Worm (Caenorhabditis elegans) whole organism, L1 larva: Measurements from ENCODE around the gene ogt-1.

Experiments used
- C16A3.4 ChIP-seq: fragments of 150-350 bp; optimal IDR thresholded peaks from 2 replicates; lab custom pipeline; 2014; ENCODE audit warnings: missing biosample characterization, missing genetic modification characterization
- C34B4.2 ChIP-seq: sonication (generic microtip); optimal IDR thresholded peaks from 2 replicates; lab custom pipeline; 2017; ENCODE audit warnings: mild to moderate bottlenecking, missing genetic modification characterization, missing compliant biosample characterization
- F16B12.6 ChIP-seq: fragments of 150-350 bp; optimal IDR thresholded peaks from 2 replicates; lab custom pipeline; 2014; ENCODE audit warnings: missing biosample characterization, missing genetic modification characterization
- Y116A8C.19 ChIP-seq: sonication (generic microtip); optimal IDR thresholded peaks from 2 replicates; lab custom pipeline; 2016; ENCODE audit warnings: missing compliant biosample characterization, missing genetic modification characterization, borderline replicate concordance
- alr-1 ChIP-seq: fragments of 200-800 bp; sonication (Bioruptor generic); optimal IDR thresholded peaks from 2 replicates; lab custom pipeline; 2018; ENCODE audit warnings: borderline replicate concordance, mild to moderate bottlenecking, missing genetic modification characterization, missing compliant biosample characterization
- ama-1 ChIP-seq: fragments of 150-350 bp; optimal IDR thresholded peaks from 2 replicates; lab custom pipeline; 2014
- ceh-82 ChIP-seq, 3 experiments: fragments of 150-350 bp in 1 of 3; sonication (generic microtip) in 2 of 3; optimal IDR thresholded peaks; 2 replicates each; lab custom pipeline; 2014 to 2017; ENCODE audit warnings: missing biosample characterization in 3 of 3, missing genetic modification characterization in 3 of 3
- ceh-88 ChIP-seq: fragments of 200-800 bp; sonication (Bioruptor generic); IDR thresholded peaks from 2 replicates; pipeline ENCODE4 v1.3.6; 2022; ENCODE audit warnings: missing genetic modification characterization, missing compliant biosample characterization
- dpl-1 ChIP-seq, 3 experiments: fragments of 150-350 bp in 2 of 3; sonication (generic microtip) in 1 of 3; optimal IDR thresholded peaks; 2 replicates each; lab custom pipeline; 2014 to 2017; ENCODE audit warnings: missing biosample characterization in 3 of 3, missing genetic modification characterization in 3 of 3, missing genetic modification reagents in 3 of 3
- dsc-1 ChIP-seq: sonication (generic microtip); optimal IDR thresholded peaks from 2 replicates; lab custom pipeline; 2016; ENCODE audit warnings: mild to moderate bottlenecking, missing genetic modification characterization, missing compliant biosample characterization
- efl-1 ChIP-seq, 4 experiments: fragments of 150-350 bp; optimal IDR thresholded peaks in 3 of 4; peaks in 1 of 4; 1 replicate in 1 of 4; 2 replicates in 3 of 4; lab custom pipeline; 2014; ENCODE audit warnings: missing biosample characterization in 2 of 4, missing genetic modification characterization in 2 of 4, missing genetic modification reagents in 2 of 4
- egl-13 ChIP-seq: sonication (generic microtip); optimal IDR thresholded peaks from 2 replicates; lab custom pipeline; 2016; ENCODE audit warnings: missing genotype, missing genetic modification reagents, missing genetic modification characterization, missing compliant biosample characterization
- elt-2 ChIP-seq: sonication (generic microtip); optimal IDR thresholded peaks from 2 replicates; lab custom pipeline; 2016; ENCODE audit warnings: missing genetic modification characterization, mild to moderate bottlenecking, inconsistent platforms, missing compliant biosample characterization, missing genetic modification reagents
- elt-3 ChIP-seq, 6 experiments: fragments of 150-350 bp in 1 of 6; sonication (generic microtip); optimal IDR thresholded peaks; 2 replicates each; lab custom pipeline; 2017 to 2018; ENCODE audit warnings: missing biosample characterization in 6 of 6, missing genetic modification characterization in 6 of 6, inconsistent platforms in 1 of 6
- fkh-8 ChIP-seq: sonication (generic microtip); optimal IDR thresholded peaks from 2 replicates; lab custom pipeline; 2016; ENCODE audit warnings: mild to moderate bottlenecking, missing genetic modification characterization, missing compliant biosample characterization
- hlh-17 ChIP-seq: fragments of 200-800 bp; sonication (Bioruptor generic); optimal IDR thresholded peaks from 2 replicates; lab custom pipeline; 2018; ENCODE audit warnings: missing genetic modification characterization, mild to moderate bottlenecking, missing compliant biosample characterization, moderate library complexity, borderline replicate concordance
- hlh-4 ChIP-seq: sonication (generic microtip); optimal IDR thresholded peaks from 2 replicates; lab custom pipeline; 2016; ENCODE audit warnings: mild to moderate bottlenecking, missing genetic modification characterization, missing compliant biosample characterization
- hpl-2 ChIP-seq: fragments of 150-350 bp; optimal IDR thresholded peaks from 2 replicates; lab custom pipeline; 2014; ENCODE audit warnings: missing biosample characterization, missing genetic modification reagents, missing genetic modification characterization
- irx-1 ChIP-seq: sonication (generic microtip); optimal IDR thresholded peaks from 2 replicates; lab custom pipeline; 2016; ENCODE audit warnings: missing genetic modification characterization, missing compliant biosample characterization
- isw-1 ChIP-seq: fragments of 200-800 bp; sonication (Bioruptor generic); IDR thresholded peaks from 2 replicates; pipeline ENCODE4 v1.3.6; 2022; ENCODE audit warnings: missing genetic modification characterization, missing compliant biosample characterization
- jun-1 ChIP-seq: fragments of 150-350 bp; optimal IDR thresholded peaks from 2 replicates; lab custom pipeline; 2014; ENCODE audit warnings: missing biosample characterization, missing genetic modification reagents, missing genetic modification characterization
- lin-13 ChIP-seq: fragments of 150-350 bp; optimal IDR thresholded peaks from 2 replicates; lab custom pipeline; 2014; ENCODE audit warnings: missing biosample characterization, missing genetic modification reagents, missing genetic modification characterization
- lin-14 ChIP-seq: fragments of 200-800 bp; sonication (Bioruptor generic); optimal IDR thresholded peaks from 2 replicates; lab custom pipeline; 2018; ENCODE audit warnings: mild to moderate bottlenecking, missing genetic modification characterization, moderate library complexity, missing compliant biosample characterization
- lin-15B ChIP-seq: fragments of 150-350 bp; sonication (generic microtip); optimal IDR thresholded peaks from 3 replicates; lab custom pipeline; 2014; ENCODE audit warnings: missing biosample characterization, missing genetic modification characterization
- lin-35 ChIP-seq, 2 experiments: fragments of 150-350 bp; optimal IDR thresholded peaks; 2 replicates each; lab custom pipeline; 2014; ENCODE audit warnings: missing biosample characterization in 2 of 2, missing genetic modification characterization in 2 of 2, missing genetic modification reagents in 2 of 2
- lir-3 ChIP-seq: sonication (generic microtip); optimal IDR thresholded peaks from 2 replicates; lab custom pipeline; 2016; ENCODE audit warnings: mild to moderate bottlenecking, missing genetic modification characterization, moderate library complexity, missing compliant biosample characterization; ENCODE audit not compliant: poor library complexity
- mab-9 ChIP-seq: fragments of 200-800 bp; sonication (Bioruptor generic); IDR thresholded peaks from 2 replicates; pipeline ENCODE4 v1.3.6; 2022; ENCODE audit warnings: missing genetic modification reagents, missing genetic modification characterization, missing compliant biosample characterization
- mdl-1 ChIP-seq, 2 experiments: fragments of 150-350 bp; optimal IDR thresholded peaks; 2 replicates each; lab custom pipeline; 2014 to 2017; ENCODE audit warnings: missing biosample characterization in 2 of 2, missing genetic modification characterization in 2 of 2, inconsistent platforms in 1 of 2
- mef-2 ChIP-seq: fragments of 150-350 bp; optimal IDR thresholded peaks from 2 replicates; lab custom pipeline; 2014; ENCODE audit warnings: missing biosample characterization, missing genetic modification characterization
- mep-1 ChIP-seq: fragments of 150-350 bp; optimal IDR thresholded peaks from 2 replicates; lab custom pipeline; 2014; ENCODE audit warnings: missing biosample characterization, missing genetic modification characterization
- nhr-11 ChIP-seq: fragments of 150-350 bp; optimal IDR thresholded peaks from 2 replicates; lab custom pipeline; 2014; ENCODE audit warnings: missing biosample characterization, missing genetic modification characterization
- nhr-12 ChIP-seq: sonication (generic microtip); optimal IDR thresholded peaks from 2 replicates; lab custom pipeline; 2017; ENCODE audit warnings: missing biosample characterization, missing genetic modification characterization
- nhr-19 ChIP-seq: fragments of 200-800 bp; sonication (Bioruptor generic); conservative IDR thresholded peaks from 2 replicates; pipeline ENCODE4 v1.3.6; 2022; ENCODE audit warnings: missing genetic modification characterization, missing compliant biosample characterization
- nhr-20 ChIP-seq: sonication (generic microtip); optimal IDR thresholded peaks from 2 replicates; lab custom pipeline; 2016; ENCODE audit warnings: mild to moderate bottlenecking, missing genetic modification characterization, missing compliant biosample characterization
- nhr-237 ChIP-seq: fragments of 150-350 bp; optimal IDR thresholded peaks from 2 replicates; lab custom pipeline; 2014; ENCODE audit warnings: missing biosample characterization, missing genetic modification characterization
- nhr-47 ChIP-seq: sonication (generic microtip); optimal IDR thresholded peaks from 2 replicates; lab custom pipeline; 2016; ENCODE audit warnings: mild to moderate bottlenecking, missing genetic modification characterization, moderate library complexity, missing compliant biosample characterization
- nhr-71 ChIP-seq: sonication (generic microtip); optimal IDR thresholded peaks from 2 replicates; lab custom pipeline; 2016; ENCODE audit warnings: mild to moderate bottlenecking, missing genetic modification characterization, moderate library complexity, missing compliant biosample characterization
- nhr-84 ChIP-seq: sonication (generic microtip); optimal IDR thresholded peaks from 2 replicates; lab custom pipeline; 2017; ENCODE audit warnings: missing biosample characterization, missing genetic modification characterization
- nhr-90 ChIP-seq: sonication (generic microtip); optimal IDR thresholded peaks from 2 replicates; lab custom pipeline; 2016; ENCODE audit warnings: mild to moderate bottlenecking, missing genetic modification characterization, missing compliant biosample characterization; ENCODE audit not compliant: poor library complexity
- rnt-1 ChIP-seq: sonication (generic microtip); optimal IDR thresholded peaks from 2 replicates; lab custom pipeline; 2016; ENCODE audit warnings: mild to moderate bottlenecking, missing genetic modification characterization, moderate library complexity, missing compliant biosample characterization
- snpc-4 ChIP-seq: fragments of 150-350 bp; optimal IDR thresholded peaks from 2 replicates; lab custom pipeline; 2014; ENCODE audit warnings: missing biosample characterization, missing genetic modification characterization
- sox-4 ChIP-seq: sonication (generic microtip); optimal IDR thresholded peaks from 2 replicates; lab custom pipeline; 2016; ENCODE audit warnings: missing genetic modification characterization, missing compliant biosample characterization
- sptf-1 ChIP-seq: fragments of 150-350 bp; optimal IDR thresholded peaks from 2 replicates; lab custom pipeline; 2014; ENCODE audit warnings: missing biosample characterization, missing genetic modification characterization
- sup-37 ChIP-seq: fragments of 200-800 bp; sonication (Bioruptor generic); optimal IDR thresholded peaks from 2 replicates; lab custom pipeline; 2018; ENCODE audit warnings: mild to moderate bottlenecking, missing genetic modification characterization, missing compliant biosample characterization
- swsn-7 ChIP-seq: sonication (generic microtip); optimal IDR thresholded peaks from 2 replicates; lab custom pipeline; 2016; ENCODE audit warnings: missing genetic modification characterization, missing compliant biosample characterization
- unc-86 ChIP-seq: sonication (generic microtip); optimal IDR thresholded peaks from 2 replicates; lab custom pipeline; 2016; ENCODE audit warnings: missing genetic modification characterization, missing compliant biosample characterization
- unc-98 ChIP-seq: fragments of 200-800 bp; sonication (Bioruptor generic); IDR thresholded peaks from 2 replicates; pipeline ENCODE4 v1.3.6; 2022; ENCODE audit warnings: missing genetic modification characterization, missing compliant biosample characterization
- vab-15 ChIP-seq: sonication (generic microtip); optimal IDR thresholded peaks from 2 replicates; lab custom pipeline; 2017; ENCODE audit warnings: missing genotype, mild to moderate bottlenecking, missing genetic modification characterization, missing compliant biosample characterization
- zip-4 ChIP-seq: fragments of 200-800 bp; sonication (Bioruptor generic); optimal IDR thresholded peaks from 2 replicates; lab custom pipeline; 2018; ENCODE audit warnings: mild to moderate bottlenecking, missing genetic modification characterization, moderate library complexity, missing compliant biosample characterization
- ztf-11 ChIP-seq, 2 experiments: sonication (generic microtip); optimal IDR thresholded peaks; 2 replicates each; lab custom pipeline; 2016 to 2017; ENCODE audit warnings: missing genetic modification characterization in 2 of 2, missing biosample characterization in 1 of 2, missing compliant biosample characterization in 1 of 2
- ztf-4 ChIP-seq: fragments of 150-350 bp; optimal IDR thresholded peaks from 2 replicates; lab custom pipeline; 2014; ENCODE audit warnings: missing biosample characterization, missing genetic modification characterization

ogt-1 gene

ce11 chrIII:7153747-7154238, at the start of gene ogt-1:
Gene ogt-1 (minus strand): TSS chrIII:7153797.
- TF ChIP-seq nhr-19 (peak; percentile 86), snpc-4 (tag; lab: Kevin White, UChicago) (peak; percentile 76), lin-35 (GFP tag; optimal IDR thresholded peaks at IDR 0.05; lab: Kevin White, UChicago) (peak; percentile 71 to 80), nhr-90 (tag; lab: Kevin White, UChicago) (peak; percentile 76), Y116A8C.19 (tag; lab: Kevin White, UChicago) (no peak), F16B12.6 (tag; lab: Kevin White, UChicago) (peak; percentile 40), dsc-1 (tag; lab: Kevin White, UChicago) (peak; percentile 33), nhr-71 (tag; lab: Kevin White, UChicago) (peak; percentile 96), C34B4.2 (tag; lab: Kevin White, UChicago) (no peak), ceh-82 (tag; optimal IDR thresholded peaks at IDR 0.05; lab: Kevin White, UChicago) (peak; percentile 57 to 89 (median 87)), unc-98 (GFP tag; lab: Robert Waterston, UW) (no peak), mep-1 (peak; percentile 93), nhr-11 (tag; lab: Kevin White, UChicago) (peak; percentile 74), hlh-17 (GFP tag; lab: Kevin White, UChicago) (no peak), C16A3.4 (tag; lab: Kevin White, UChicago) (peak; percentile 69), ama-1 (peak; percentile 84), mab-9 (GFP tag; lab: Robert Waterston, UW) (no peak), isw-1 (GFP tag; lab: Robert Waterston, UW) (peak; percentile 70), swsn-7 (tag; lab: Kevin White, UChicago) (peak; percentile 89), sptf-1 (tag; lab: Kevin White, UChicago) (no peak), unc-86 (tag; lab: Kevin White, UChicago) (peak; percentile 72), fkh-8 (tag; lab: Kevin White, UChicago) (peak; percentile 46), elt-3 (tag; optimal IDR thresholded peaks at IDR 0.05; lab: Kevin White, UChicago) (peak in 3 of 6 experiments; percentile 18 to 83 (median 78)), mdl-1 (tag; optimal IDR thresholded peaks at IDR 0.05; lab: Kevin White, UChicago) (peak in 1 of 2 experiments; percentile 79), lin-15B (tag; lab: Kevin White, UChicago) (no peak), ztf-4 (tag; lab: Kevin White, UChicago) (peak; percentile 87), ztf-11 (tag; optimal IDR thresholded peaks at IDR 0.05; lab: Kevin White, UChicago) (no peak), nhr-20 (tag; lab: Kevin White, UChicago) (peak; percentile 90), jun-1 (tag; lab: Kevin White, UChicago) (peak; percentile 68), efl-1 (optimal IDR thresholded peaks at IDR 0.05; lab: Kevin White, UChicago) (peak; percentile 83 to 91), efl-1 (GFP tag; optimal IDR thresholded peaks at IDR 0.05 in 1 of 2; lab: Kevin White, UChicago) (peak; percentile 61 to 94), lir-3 (tag; lab: Kevin White, UChicago) (peak; percentile 72), sup-37 (no peak), lin-13 (peak; percentile 82), rnt-1 (tag; lab: Kevin White, UChicago) (peak; percentile 80), nhr-237 (tag; lab: Kevin White, UChicago) (peak; percentile 77), alr-1 (tag; lab: Kevin White, UChicago) (no peak), elt-2 (peak; percentile 62), egl-13 (peak; percentile 32), nhr-84 (tag; lab: Kevin White, UChicago) (no peak), hlh-4 (tag; lab: Kevin White, UChicago) (no peak), zip-4 (GFP tag; lab: Kevin White, UChicago) (no peak), mef-2 (tag; lab: Kevin White, UChicago) (peak; percentile 65), sox-4 (no peak), ceh-88 (GFP tag; lab: Robert Waterston, UW) (no peak), nhr-12 (tag; lab: Kevin White, UChicago) (no peak), irx-1 (tag; lab: Kevin White, UChicago) (peak; percentile 62), dpl-1 (GFP tag; optimal IDR thresholded peaks at IDR 0.05; lab: Kevin White, UChicago) (peak; percentile 64 to 70 (median 66)), vab-15 (tag; lab: Kevin White, UChicago) (no peak), hpl-2 (GFP tag; lab: Kevin White, UChicago) (peak; percentile 36), nhr-47 (tag; lab: Kevin White, UChicago) (peak; percentile 83), lin-14 (GFP tag; lab: Kevin White, UChicago) (peak; percentile 97)
